Fruit fly (Drosophila melanogaster): Measurements from ENCODE around the gene osp.

The osp gene

DNA sequence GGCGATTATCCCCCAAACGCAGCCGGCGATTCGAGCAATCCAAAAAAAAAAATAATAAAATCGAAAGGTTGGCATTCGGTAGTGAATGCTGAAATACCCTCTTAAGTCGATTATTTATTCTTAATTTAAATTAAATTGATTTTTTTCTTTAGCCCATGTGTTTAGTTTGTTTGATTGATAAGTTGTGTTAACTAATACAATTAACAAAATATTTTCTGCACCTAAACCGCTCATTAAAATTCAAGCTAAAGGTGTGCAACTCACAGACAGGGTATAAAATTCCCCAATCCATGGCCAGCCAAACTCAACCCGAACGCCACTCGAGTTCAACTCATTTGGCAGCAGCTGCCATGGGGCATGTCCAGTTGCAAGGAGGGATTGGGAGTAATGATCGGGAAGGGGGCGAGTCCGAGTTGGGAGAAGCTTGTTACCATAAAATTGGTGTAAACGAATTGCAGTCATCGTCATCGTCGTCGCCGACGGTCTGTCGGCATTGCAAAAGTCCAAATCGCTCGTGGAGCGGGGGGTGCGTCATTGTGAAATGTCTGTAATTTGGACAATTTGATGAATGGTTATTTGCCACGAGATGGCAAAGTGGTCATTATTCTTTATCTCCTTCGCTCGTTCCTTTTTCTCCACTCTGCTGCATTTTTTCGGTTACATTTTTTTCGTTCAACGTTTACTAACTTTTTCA lies 115.8 kb downstream of the osp start:
- TF ChIP-seq Pif1A (GFP tag; optimal IDR thresholded peaks at IDR 0.05) (peak; percentile 84), CG34367 (tag; optimal IDR thresholded peaks at IDR 0.05) (peak; percentile 20), fd96Ca (GFP tag; IDR thresholded peaks at IDR 0.05) (peak; percentile 55; the same call in 2 of the 3 replicates), CG32121 (GFP tag; IDR thresholded peaks at IDR 0.05) (peak; percentile 79), D1 (tag; optimal IDR thresholded peaks at IDR 0.05) (peak; percentile 24), EcR (GFP tag; optimal IDR thresholded peaks at IDR 0.05) (no peak), Pif1B (GFP tag; optimal IDR thresholded peaks at IDR 0.05) (peak; percentile 71), rn (GFP tag; IDR thresholded peaks at IDR 0.05) (peak; percentile 73), gl (tag; optimal IDR thresholded peaks at IDR 0.05) (no peak), CG15710 (tag; optimal IDR thresholded peaks at IDR 0.05) (peak; percentile 44), Snoo (tag; optimal IDR thresholded peaks at IDR 0.05) (peak; percentile 79), CG12605 (GFP tag; IDR thresholded peaks at IDR 0.05) (0 out of 2 replicates have a peak, but pooled peaks have one; percentile 46), Ets98B (GFP tag; IDR thresholded peaks at IDR 0.05) (peak; percentile 78), CG9948 (tag; optimal IDR thresholded peaks at IDR 0.05) (peak; percentile 16), CG13204 (GFP tag; optimal IDR thresholded peaks at IDR 0.05) (no peak), CG14655 (GFP tag; optimal IDR thresholded peaks at IDR 0.05) (peak; percentile 41), CG8159 (tag; optimal IDR thresholded peaks at IDR 0.05) (peak; percentile 73), CG17806 (tag; optimal IDR thresholded peaks at IDR 0.05) (peak; percentile 49), CG8301 (tag; optimal IDR thresholded peaks at IDR 0.05) (peak; percentile 16), CG10348 (GFP tag; IDR thresholded peaks at IDR 0.05) (peak; percentile 61; the same call in 1 of the 2 replicates), CG4496 (GFP tag; IDR thresholded peaks at IDR 0.05) (peak; percentile 73; the same call in 2 of the 3 replicates)

DNA sequence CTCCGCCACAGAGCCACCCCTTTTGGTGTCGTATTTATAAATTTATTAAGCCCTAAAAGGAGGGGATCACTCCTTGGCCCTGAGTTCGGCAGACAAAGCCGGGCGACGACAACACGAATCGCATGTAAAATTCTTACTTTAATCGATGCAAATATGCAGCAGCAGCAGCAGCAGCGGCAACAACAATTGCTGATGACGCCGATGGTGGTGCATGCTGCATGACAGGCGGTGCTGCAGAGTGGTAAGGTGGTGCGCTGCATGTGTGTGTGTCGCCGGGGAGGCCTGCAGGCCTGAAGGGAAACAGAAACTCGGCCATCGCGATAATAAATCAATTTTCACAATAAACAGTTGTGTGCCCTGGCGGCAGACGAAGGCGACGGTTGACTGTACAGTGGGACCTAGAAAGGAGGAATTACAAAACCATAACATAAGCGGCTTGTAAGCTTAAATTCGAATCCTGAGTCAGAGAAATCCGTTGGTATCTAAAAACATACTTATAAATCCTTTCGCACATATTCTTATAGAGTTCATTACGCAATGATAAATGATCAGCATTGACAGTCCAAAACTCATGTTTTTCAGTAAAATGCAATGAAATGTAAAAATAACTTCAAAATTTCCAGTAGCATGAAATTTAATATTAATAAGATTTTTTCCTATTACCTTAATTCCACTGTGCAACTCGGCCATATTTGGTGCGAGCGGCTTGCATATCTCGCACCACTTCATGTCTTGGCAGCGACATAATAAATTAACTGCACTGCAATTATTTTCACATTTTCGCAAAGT lies 117.3 kb downstream of the osp start:
- TF ChIP-seq CG9948 (tag; optimal IDR thresholded peaks at IDR 0.05): peak; percentile 11
- TF ChIP-seq EcR (GFP tag; optimal IDR thresholded peaks at IDR 0.05): peak; percentile 42
- TF ChIP-seq Pif1B (GFP tag; optimal IDR thresholded peaks at IDR 0.05): peak; percentile 10
- TF ChIP-seq CG14655 (GFP tag; optimal IDR thresholded peaks at IDR 0.05): peak; percentile 32
- peak; percentile 30 for TF ChIP-seq CG15710 (tag; optimal IDR thresholded peaks at IDR 0.05)
- no peak for TF ChIP-seq CG10348 (GFP tag; IDR thresholded peaks at IDR 0.05)
- peak; percentile 28 for TF ChIP-seq CG13204 (GFP tag; optimal IDR thresholded peaks at IDR 0.05)
- TF ChIP-seq CG8301 (tag; optimal IDR thresholded peaks at IDR 0.05): no peak
- 0 out of 3 replicates have a peak, but pooled peaks have one; percentile 27 for TF ChIP-seq CG4496 (GFP tag; IDR thresholded peaks at IDR 0.05)
- TF ChIP-seq CG8159 (tag; optimal IDR thresholded peaks at IDR 0.05): peak; percentile 48
- TF ChIP-seq Pif1A (GFP tag; optimal IDR thresholded peaks at IDR 0.05): peak; percentile 93

DNA sequence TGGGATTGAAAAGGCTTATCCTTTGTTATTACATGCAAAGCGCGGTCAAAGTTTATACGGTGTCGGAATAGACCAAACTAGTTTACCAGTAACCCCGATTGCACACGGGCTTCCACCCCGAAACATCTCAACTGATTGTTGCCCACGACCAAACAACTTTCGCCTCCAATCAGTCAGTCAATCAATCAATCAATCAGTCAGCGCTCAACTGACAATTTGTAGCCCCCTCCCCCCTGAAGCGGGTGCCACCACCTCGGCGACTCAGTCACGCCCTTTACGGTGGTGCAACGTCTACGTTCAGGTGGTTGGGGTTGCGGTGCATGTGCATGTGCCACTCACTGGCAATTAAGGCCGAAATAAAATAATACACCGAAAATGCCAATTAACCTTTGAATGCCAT lies 118.3 kb downstream of the osp start:
- TF ChIP-seq fd96Ca (GFP tag; IDR thresholded peaks at IDR 0.05): 0 out of 3 replicates have a peak, but pooled peaks have one; percentile 8
- no peak for TF ChIP-seq CG15710 (tag; optimal IDR thresholded peaks at IDR 0.05)
- no peak for TF ChIP-seq Snoo (tag; optimal IDR thresholded peaks at IDR 0.05)
- TF ChIP-seq CG17806 (tag; optimal IDR thresholded peaks at IDR 0.05): no peak
- TF ChIP-seq Pif1A (GFP tag; optimal IDR thresholded peaks at IDR 0.05): no peak
- 0 out of 3 replicates have a peak, but pooled peaks have one; percentile 7 for TF ChIP-seq CG4496 (GFP tag; IDR thresholded peaks at IDR 0.05)
- TF ChIP-seq D1 (tag; optimal IDR thresholded peaks at IDR 0.05): no peak
- no peak for TF ChIP-seq CG9948 (tag; optimal IDR thresholded peaks at IDR 0.05)
- no peak for TF ChIP-seq gl (tag; optimal IDR thresholded peaks at IDR 0.05)
- TF ChIP-seq CG14655 (GFP tag; optimal IDR thresholded peaks at IDR 0.05): no peak
- no peak for TF ChIP-seq CG32121 (GFP tag; IDR thresholded peaks at IDR 0.05)
- no peak for TF ChIP-seq CG8159 (tag; optimal IDR thresholded peaks at IDR 0.05)
- TF ChIP-seq CG8301 (tag; optimal IDR thresholded peaks at IDR 0.05): no peak
- TF ChIP-seq Ets98B (GFP tag; IDR thresholded peaks at IDR 0.05): no peak
- no peak for TF ChIP-seq EcR (GFP tag; optimal IDR thresholded peaks at IDR 0.05)
- no peak for TF ChIP-seq CG10348 (GFP tag; IDR thresholded peaks at IDR 0.05)

DNA sequence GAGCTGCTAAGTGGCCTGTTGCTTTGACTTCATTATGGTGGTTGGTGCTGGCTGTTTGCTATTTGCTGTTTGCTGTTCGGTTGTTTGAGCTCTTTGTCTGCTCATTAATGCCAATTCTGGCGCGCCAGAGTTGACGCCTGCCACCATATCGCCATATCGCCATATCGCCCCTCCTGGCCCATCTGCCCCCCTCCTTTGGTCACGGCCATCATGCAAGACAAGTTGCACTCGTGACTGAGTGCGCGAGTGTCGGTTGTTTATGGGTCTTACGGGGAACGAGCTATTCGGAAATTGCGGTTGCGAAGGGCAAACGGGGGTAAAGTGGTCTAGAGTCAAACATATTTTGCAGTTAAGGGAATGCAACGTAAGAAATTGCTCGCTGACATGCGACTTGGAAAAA lies 119.0 kb downstream of the osp start:
- no peak for TF ChIP-seq CG10348 (GFP tag; IDR thresholded peaks at IDR 0.05)
- 0 out of 3 replicates have a peak, but pooled peaks have one; percentile 32 for TF ChIP-seq CG4496 (GFP tag; IDR thresholded peaks at IDR 0.05)
- TF ChIP-seq CG8301 (tag; optimal IDR thresholded peaks at IDR 0.05): no peak
- no peak for TF ChIP-seq rn (GFP tag; IDR thresholded peaks at IDR 0.05)

DNA sequence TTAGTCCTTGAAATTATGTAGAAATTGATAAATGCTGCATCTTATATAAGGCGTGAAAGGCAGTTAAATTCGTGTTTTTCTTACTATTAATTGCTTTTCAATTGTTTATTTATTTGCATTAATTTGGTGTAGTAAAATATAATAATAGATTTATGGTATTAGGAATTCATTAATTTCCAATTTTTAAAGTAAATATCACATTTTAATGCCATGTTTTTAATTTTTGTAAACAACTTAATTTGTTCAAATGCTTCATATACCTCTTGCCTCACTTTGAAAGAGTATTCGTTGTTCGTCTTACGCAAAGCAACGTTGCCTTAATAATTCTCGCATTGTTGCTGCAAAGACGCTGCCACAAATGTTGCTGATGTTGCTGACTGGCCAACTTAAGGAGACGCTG lies 119.8 kb downstream of the osp start:
- TF ChIP-seq CG4496 (GFP tag; IDR thresholded peaks at IDR 0.05) (no peak), CG10348 (GFP tag; IDR thresholded peaks at IDR 0.05) (no peak), Ets98B (GFP tag; IDR thresholded peaks at IDR 0.05) (no peak), Pif1A (GFP tag; optimal IDR thresholded peaks at IDR 0.05) (no peak), CG8159 (tag; optimal IDR thresholded peaks at IDR 0.05) (peak; percentile 77), CG14655 (GFP tag; optimal IDR thresholded peaks at IDR 0.05) (peak; percentile 70), Snoo (tag; optimal IDR thresholded peaks at IDR 0.05) (no peak), rn (GFP tag; IDR thresholded peaks at IDR 0.05) (no peak), CG32121 (GFP tag; IDR thresholded peaks at IDR 0.05) (no peak), Pif1B (GFP tag; optimal IDR thresholded peaks at IDR 0.05) (no peak), EcR (GFP tag; optimal IDR thresholded peaks at IDR 0.05) (no peak), fd96Ca (GFP tag; IDR thresholded peaks at IDR 0.05) (no peak), CG34367 (tag; optimal IDR thresholded peaks at IDR 0.05) (peak; percentile 53), CG15710 (tag; optimal IDR thresholded peaks at IDR 0.05) (peak; percentile 62), gl (tag; optimal IDR thresholded peaks at IDR 0.05) (no peak), D1 (tag; optimal IDR thresholded peaks at IDR 0.05) (peak; percentile 33), CG8301 (tag; optimal IDR thresholded peaks at IDR 0.05) (peak; percentile 46), CG17806 (tag; optimal IDR thresholded peaks at IDR 0.05) (peak; percentile 44), CG12605 (GFP tag; IDR thresholded peaks at IDR 0.05) (no peak), CG13204 (GFP tag; optimal IDR thresholded peaks at IDR 0.05) (no peak), CG9948 (tag; optimal IDR thresholded peaks at IDR 0.05) (peak; percentile 65)
